Worm (Caenorhabditis elegans) whole organism, L1 larva: ENCODE measurements around the gene mip-1.
A peak's percentile ranks its signal among the peaks of the same experiment; 100 is the strongest.

ENCODE experiments used
- C04F5.9 ChIP-seq: sonication (generic microtip); optimal IDR thresholded peaks from 2 replicates; lab custom pipeline; 2016; ENCODE audit warnings: missing genetic modification characterization, missing compliant biosample characterization
- C34B4.2 ChIP-seq: sonication (generic microtip); optimal IDR thresholded peaks from 2 replicates; lab custom pipeline; 2017; ENCODE audit warnings: mild to moderate bottlenecking, missing genetic modification characterization, missing compliant biosample characterization
- aly-2 ChIP-seq: fragments of 150-350 bp; optimal IDR thresholded peaks from 2 replicates; lab custom pipeline; 2014; ENCODE audit warnings: missing biosample characterization, missing genetic modification characterization
- blmp-1 ChIP-seq: fragments of 150-350 bp; optimal IDR thresholded peaks from 2 replicates; lab custom pipeline; 2014; ENCODE audit warnings: missing biosample characterization, missing genetic modification characterization
- ceh-63 ChIP-seq: fragments of 200-800 bp; sonication (Bioruptor generic); optimal IDR thresholded peaks from 2 replicates; lab custom pipeline; 2018; ENCODE audit warnings: mild to moderate bottlenecking, missing genetic modification characterization, missing compliant biosample characterization
- ceh-90 ChIP-seq: sonication (generic microtip); optimal IDR thresholded peaks from 2 replicates; lab custom pipeline; 2016; ENCODE audit warnings: missing genetic modification characterization, missing compliant biosample characterization
- ces-1 ChIP-seq: fragments of 150-350 bp; optimal IDR thresholded peaks from 2 replicates; lab custom pipeline; 2014; ENCODE audit warnings: missing biosample characterization, missing genetic modification reagents, missing genetic modification characterization
- dpl-1 ChIP-seq, 3 experiments: fragments of 150-350 bp in 2 of 3; sonication (generic microtip) in 1 of 3; optimal IDR thresholded peaks; 2 replicates each; lab custom pipeline; 2014 to 2017; ENCODE audit warnings: missing biosample characterization in 3 of 3, missing genetic modification characterization in 3 of 3, missing genetic modification reagents in 3 of 3
- dsc-1 ChIP-seq: sonication (generic microtip); optimal IDR thresholded peaks from 2 replicates; lab custom pipeline; 2016; ENCODE audit warnings: mild to moderate bottlenecking, missing genetic modification characterization, missing compliant biosample characterization
- efl-1 ChIP-seq, 4 experiments: fragments of 150-350 bp; optimal IDR thresholded peaks in 3 of 4; peaks in 1 of 4; 1 replicate in 1 of 4; 2 replicates in 3 of 4; lab custom pipeline; 2014; ENCODE audit warnings: missing biosample characterization in 2 of 4, missing genetic modification characterization in 2 of 4, missing genetic modification reagents in 2 of 4
- egl-13 ChIP-seq: sonication (generic microtip); optimal IDR thresholded peaks from 2 replicates; lab custom pipeline; 2016; ENCODE audit warnings: missing genotype, missing genetic modification reagents, missing genetic modification characterization, missing compliant biosample characterization
- egl-27 ChIP-seq, 2 experiments: fragments of 150-350 bp in 1 of 2; sonication (generic microtip); optimal IDR thresholded peaks; 3 replicates each; lab custom pipeline; 2017 to 2018; ENCODE audit warnings: missing biosample characterization in 2 of 2, missing genetic modification characterization in 2 of 2, missing genetic modification reagents in 2 of 2
- elt-2 ChIP-seq: sonication (generic microtip); optimal IDR thresholded peaks from 2 replicates; lab custom pipeline; 2016; ENCODE audit warnings: missing genetic modification characterization, mild to moderate bottlenecking, inconsistent platforms, missing compliant biosample characterization, missing genetic modification reagents
- elt-3 ChIP-seq, 6 experiments: fragments of 150-350 bp in 1 of 6; sonication (generic microtip); optimal IDR thresholded peaks; 2 replicates each; lab custom pipeline; 2017 to 2018; ENCODE audit warnings: missing biosample characterization in 6 of 6, missing genetic modification characterization in 6 of 6, inconsistent platforms in 1 of 6
- fkh-8 ChIP-seq: sonication (generic microtip); optimal IDR thresholded peaks from 2 replicates; lab custom pipeline; 2016; ENCODE audit warnings: mild to moderate bottlenecking, missing genetic modification characterization, missing compliant biosample characterization
- grh-1 ChIP-seq: fragments of 200-800 bp; sonication (Bioruptor generic); IDR thresholded peaks from 2 replicates; pipeline ENCODE4 v1.3.6; 2022; ENCODE audit warnings: missing genetic modification reagents, missing genetic modification characterization, missing compliant biosample characterization
- hlh-17 ChIP-seq: fragments of 200-800 bp; sonication (Bioruptor generic); optimal IDR thresholded peaks from 2 replicates; lab custom pipeline; 2018; ENCODE audit warnings: missing genetic modification characterization, mild to moderate bottlenecking, missing compliant biosample characterization, moderate library complexity, borderline replicate concordance
- hpl-2 ChIP-seq: fragments of 150-350 bp; optimal IDR thresholded peaks from 2 replicates; lab custom pipeline; 2014; ENCODE audit warnings: missing biosample characterization, missing genetic modification reagents, missing genetic modification characterization
- irx-1 ChIP-seq: sonication (generic microtip); optimal IDR thresholded peaks from 2 replicates; lab custom pipeline; 2016; ENCODE audit warnings: missing genetic modification characterization, missing compliant biosample characterization
- mef-2 ChIP-seq: fragments of 150-350 bp; optimal IDR thresholded peaks from 2 replicates; lab custom pipeline; 2014; ENCODE audit warnings: missing biosample characterization, missing genetic modification characterization
- mep-1 ChIP-seq: fragments of 150-350 bp; optimal IDR thresholded peaks from 2 replicates; lab custom pipeline; 2014; ENCODE audit warnings: missing biosample characterization, missing genetic modification characterization
- nhr-12 ChIP-seq: sonication (generic microtip); optimal IDR thresholded peaks from 2 replicates; lab custom pipeline; 2017; ENCODE audit warnings: missing biosample characterization, missing genetic modification characterization
- nhr-20 ChIP-seq: sonication (generic microtip); optimal IDR thresholded peaks from 2 replicates; lab custom pipeline; 2016; ENCODE audit warnings: mild to moderate bottlenecking, missing genetic modification characterization, missing compliant biosample characterization
- nhr-76 ChIP-seq: sonication (generic microtip); optimal IDR thresholded peaks from 2 replicates; lab custom pipeline; 2017; ENCODE audit warnings: missing biosample characterization, missing genetic modification characterization
- nhr-77 ChIP-seq: fragments of 150-350 bp; optimal IDR thresholded peaks from 2 replicates; lab custom pipeline; 2014; ENCODE audit warnings: missing biosample characterization, missing genetic modification characterization
- nhr-84 ChIP-seq: sonication (generic microtip); optimal IDR thresholded peaks from 2 replicates; lab custom pipeline; 2017; ENCODE audit warnings: missing biosample characterization, missing genetic modification characterization
- pax-3 ChIP-seq: fragments of 200-800 bp; sonication (Bioruptor generic); optimal IDR thresholded peaks from 2 replicates; lab custom pipeline; 2018; ENCODE audit warnings: mild to moderate bottlenecking, missing genetic modification characterization, moderate library complexity, missing compliant biosample characterization
- skn-1 ChIP-seq: fragments of 150-350 bp; optimal IDR thresholded peaks from 2 replicates; lab custom pipeline; 2014; ENCODE audit warnings: missing biosample characterization, missing genetic modification characterization
- unc-130 ChIP-seq: fragments of 150-350 bp; optimal IDR thresholded peaks from 2 replicates; lab custom pipeline; 2017; ENCODE audit warnings: missing biosample characterization, missing genetic modification characterization, inconsistent platforms
- unc-30 ChIP-seq: sonication (generic microtip); optimal IDR thresholded peaks from 2 replicates; lab custom pipeline; 2017; ENCODE audit warnings: missing biosample characterization, missing genetic modification characterization
- unc-62 ChIP-seq: fragments of 150-350 bp; optimal IDR thresholded peaks from 2 replicates; lab custom pipeline; 2014; ENCODE audit warnings: missing biosample characterization, missing genetic modification reagents, missing genetic modification characterization
- vab-15 ChIP-seq: sonication (generic microtip); optimal IDR thresholded peaks from 2 replicates; lab custom pipeline; 2017; ENCODE audit warnings: missing genotype, mild to moderate bottlenecking, missing genetic modification characterization, missing compliant biosample characterization
- xbp-1 ChIP-seq: sonication (generic microtip); optimal IDR thresholded peaks from 2 replicates; lab custom pipeline; 2016; ENCODE audit warnings: missing genetic modification characterization, missing compliant biosample characterization

Gene mip-1

ce11 chrIII:4811195-4811594 lies 18.3 kb downstream of the mip-1 start, which contains the start of gene C38D4.7:
Gene C38D4.7, minus strand, starts transcription at chrIII:4811295.
- TF ChIP-seq mef-2 = no peak
- TF ChIP-seq unc-130 (tag; lab: Kevin White, UChicago) = no peak
- TF ChIP-seq, all 84 proteins: peak for 0

- TF ChIP-seq ces-1 (GFP tag; lab: Kevin White, UChicago) = no peak
- no peak for TF ChIP-seq C04F5.9 (tag; lab: Kevin White, UChicago)
- TF ChIP-seq dpl-1 (GFP tag; optimal IDR thresholded peaks at IDR 0.05; lab: Kevin White, UChicago) = no peak
- TF ChIP-seq hpl-2 (GFP tag; lab: Kevin White, UChicago) = no peak
- no peak for TF ChIP-seq xbp-1
- TF ChIP-seq efl-1 (optimal IDR thresholded peaks at IDR 0.05; lab: Kevin White, UChicago) = no peak
- TF ChIP-seq efl-1 (GFP tag; optimal IDR thresholded peaks at IDR 0.05 in 1 of 2; lab: Kevin White, UChicago) = peak in 1 of 2 experiments; percentile 49
- no peak for TF ChIP-seq ceh-90 (tag; lab: Kevin White, UChicago)
- TF ChIP-seq egl-13 (tag; lab: Kevin White, UChicago) = no peak
- TF ChIP-seq ceh-63 (GFP tag; lab: Kevin White, UChicago) = no peak
Observed at ce11 chrIII:4814730-4815129, 21.8 kb downstream of the mip-1 start, which contains the start of gene arl-6. Gene arl-6, minus strand, starts transcription at chrIII:4814830.

- TF ChIP-seq nhr-20 (tag; lab: Kevin White, UChicago) (no peak), C34B4.2 (tag; lab: Kevin White, UChicago) (no peak), blmp-1 (tag; lab: Kevin White, UChicago) (no peak), dsc-1 (tag; lab: Kevin White, UChicago) (no peak), unc-30 (tag; lab: Kevin White, UChicago) (no peak), grh-1 (GFP tag; lab: Robert Waterston, UW) (no peak)
Observed at ce11 chrIII:4817240-4817639, 24.4 kb downstream of the mip-1 start, which contains the start of gene F26A1.4. Gene F26A1.4, plus strand, starts transcription at chrIII:4817540.

ce11 chrIII:4819843-4820242 lies 27.0 kb downstream of the mip-1 start, which contains the start of gene F26A1.7:
Gene F26A1.7, minus strand, starts transcription at chrIII:4819943.
- no peak for TF ChIP-seq elt-3 (tag; optimal IDR thresholded peaks at IDR 0.05; lab: Kevin White, UChicago)
- no peak for TF ChIP-seq vab-15 (tag; lab: Kevin White, UChicago)

- TF ChIP-seq pax-3 = no peak
- no peak for TF ChIP-seq unc-130 (tag; lab: Kevin White, UChicago)
- TF ChIP-seq egl-27 (tag; optimal IDR thresholded peaks at IDR 0.05; lab: Kevin White, UChicago) = no peak
- no peak for TF ChIP-seq irx-1 (tag; lab: Kevin White, UChicago)
- no peak for TF ChIP-seq mef-2
- no peak for TF ChIP-seq blmp-1 (tag; lab: Kevin White, UChicago)
- TF ChIP-seq mep-1 (tag; lab: Kevin White, UChicago) = no peak
- TF ChIP-seq nhr-76 (tag; lab: Kevin White, UChicago) = no peak
- TF ChIP-seq dsc-1 (tag; lab: Kevin White, UChicago) = no peak
- TF ChIP-seq nhr-84 = no peak
- TF ChIP-seq C04F5.9 (tag; lab: Kevin White, UChicago) = no peak
- TF ChIP-seq elt-2 (tag; lab: Kevin White, UChicago) = no peak
- no peak for TF ChIP-seq xbp-1
- no peak for TF ChIP-seq skn-1
- no peak for TF ChIP-seq nhr-12 (tag; lab: Kevin White, UChicago)
- no peak for TF ChIP-seq hlh-17
- TF ChIP-seq fkh-8 = no peak
- no peak for TF ChIP-seq nhr-77 (tag; lab: Kevin White, UChicago)
- no peak for TF ChIP-seq aly-2 (tag; lab: Kevin White, UChicago)
- no peak for TF ChIP-seq unc-62 (GFP tag; lab: Kevin White, UChicago)
Observed at ce11 chrIII:4822140-4822539, 29.3 kb downstream of the mip-1 start, which contains the start of gene F26A1.8. Gene F26A1.8, minus strand, starts transcription at chrIII:4822240.
